Fruit fly (Drosophila melanogaster): ENCODE results near the gene CG7289.

DNA sequence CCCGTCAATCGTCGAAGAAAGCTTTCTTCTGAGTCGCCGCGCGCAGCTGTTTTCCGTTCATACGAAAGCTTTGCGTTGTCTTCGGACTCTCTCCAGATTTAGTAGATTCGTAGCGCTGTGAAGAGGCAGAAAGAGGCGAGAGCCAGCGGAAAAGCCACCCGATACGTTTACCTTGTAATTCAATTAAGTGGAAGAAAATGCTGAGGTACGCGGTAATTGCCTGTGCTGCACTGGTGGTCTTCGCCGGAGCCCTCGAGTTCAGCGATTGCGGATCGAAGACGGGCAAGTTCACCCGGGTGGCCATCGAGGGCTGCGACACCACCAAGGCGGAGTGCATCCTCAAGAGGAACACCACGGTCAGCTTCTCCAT, 6.2 kb downstream of the CG7289 start, which contains the start of gene Npc2a:
- TF ChIP-seq tj (GFP tag; optimal IDR thresholded peaks at IDR 0.05) (peak; percentile 98), CG1620 (GFP tag; optimal IDR thresholded peaks at IDR 0.05) (no peak), Crg-1 (GFP tag; optimal IDR thresholded peaks at IDR 0.05) (no peak), bab1 (GFP tag; optimal IDR thresholded peaks at IDR 0.05) (peak; percentile 56), kay (GFP tag; ENCODE audit: borderline replicate concordance) (no peak)

All from whole organism, adult.